Fruit fly (Drosophila melanogaster) whole organism, embryonic: ENCODE results near the gene CG9395.

ENCODE experiments used
- CG11093 ChIP-seq: fragments of 200-800 bp; sonication (Bioruptor generic); IDR thresholded peaks from 3 replicates; pipeline ENCODE4 v1.3.6; 2022; ENCODE audit warnings: missing biosample characterization, missing genetic modification characterization
- CG16815 ChIP-seq: fragments of 200-800 bp; sonication (Bioruptor generic); optimal IDR thresholded peaks from 3 replicates; lab custom pipeline; 2017; ENCODE audit warnings: missing biosample characterization, mild to moderate bottlenecking, missing genetic modification characterization
- danr ChIP-seq: fragments of 200-800 bp; sonication (Bioruptor generic); IDR thresholded peaks from 2 replicates; pipeline ENCODE4 v1.3.6; 2022; ENCODE audit warnings: missing biosample characterization, missing genetic modification characterization
- kay ChIP-seq: fragments of 200-800 bp; sonication (Bioruptor generic); optimal IDR thresholded peaks from 2 replicates; lab custom pipeline; 2016; ENCODE audit warnings: missing biosample characterization, missing genetic modification characterization
- unc-4 ChIP-seq: fragments of 200-800 bp; sonication (Bioruptor generic); IDR thresholded peaks from 2 replicates; pipeline ENCODE4 v1.3.6; 2022; ENCODE audit warnings: missing biosample characterization, missing genetic modification characterization; ENCODE audit not compliant: partially characterized antibody
- zen2 ChIP-seq: fragments of 200-800 bp; sonication (Bioruptor generic); IDR thresholded peaks from 3 replicates; pipeline ENCODE4 v1.3.6; 2022; ENCODE audit warnings: missing biosample characterization, missing genetic modification characterization; ENCODE audit not compliant: partially characterized antibody

- TF ChIP-seq zen2 (GFP tag; lab: Robert Waterston, UW) = no peak
- no peak for TF ChIP-seq CG16815 (GFP tag; lab: Kevin White, UChicago)
- no peak for TF ChIP-seq unc-4 (GFP tag; lab: Robert Waterston, UW)
- no peak for TF ChIP-seq CG11093 (GFP tag; lab: Robert Waterston, UW)
- TF ChIP-seq kay (GFP tag; lab: Kevin White, UChicago) = no peak
- TF ChIP-seq danr = no peak
Measured at dm6 chr2L:13325823-13326222, 29.1 kb downstream of the CG9395 start.
